Fruit fly (Drosophila melanogaster) whole organism, prepupa: ENCODE measurements around the gene CG13476.
A peak's percentile ranks its signal among the peaks of the same experiment; 100 is the strongest.

Source experiments
- Blimp-1 ChIP-seq: fragments of 200-800 bp; sonication (Bioruptor generic); optimal IDR thresholded peaks from 3 replicates; lab custom pipeline; 2017; ENCODE audit warnings: missing biosample characterization, missing genetic modification characterization, mild to moderate bottlenecking, moderate library complexity, missing genetic modification reagents
- CG10669 ChIP-seq: fragments of 200-800 bp; sonication (Bioruptor generic); optimal IDR thresholded peaks from 3 replicates; lab custom pipeline; 2018; ENCODE audit warnings: missing biosample characterization, mild to moderate bottlenecking, missing genetic modification characterization, moderate library complexity
- CG11762 ChIP-seq: fragments of 200-800 bp; sonication (Bioruptor generic); optimal IDR thresholded peaks from 3 replicates; lab custom pipeline; 2016; ENCODE audit warnings: missing biosample characterization, missing genetic modification characterization; ENCODE audit not compliant: insufficient read depth
- CG11902 ChIP-seq: fragments of 200-800 bp; sonication (Bioruptor generic); optimal IDR thresholded peaks from 3 replicates; lab custom pipeline; 2016; ENCODE audit warnings: missing biosample characterization, missing genetic modification characterization
- CG15336 ChIP-seq: fragments of 200-800 bp; sonication (Bioruptor generic); IDR thresholded peaks from 2 replicates; pipeline ENCODE4 v1.3.6; 2022; ENCODE audit warnings: missing biosample characterization, missing genetic modification characterization
- CG1621 ChIP-seq: fragments of 200-800 bp; sonication (Bioruptor generic); optimal IDR thresholded peaks from 3 replicates; lab custom pipeline; 2018; ENCODE audit warnings: missing biosample characterization, mild to moderate bottlenecking, missing genetic modification characterization
- CG16779 ChIP-seq: fragments of 200-800 bp; sonication (Bioruptor generic); optimal IDR thresholded peaks from 3 replicates; lab custom pipeline; 2017; ENCODE audit warnings: missing biosample characterization, mild to moderate bottlenecking, missing genetic modification characterization
- CG3032 ChIP-seq: fragments of 200-800 bp; optimal IDR thresholded peaks from 2 replicates; lab custom pipeline; 2019; ENCODE audit warnings: missing biosample characterization, mild to moderate bottlenecking, missing genetic modification characterization, moderate library complexity
- CG31627 ChIP-seq: fragments of 200-800 bp; sonication (Bioruptor generic); optimal IDR thresholded peaks from 3 replicates; lab custom pipeline; 2016; ENCODE audit warnings: missing biosample characterization, missing genetic modification characterization
- CG32006 ChIP-seq: fragments of 200-800 bp; sonication (Bioruptor generic); optimal IDR thresholded peaks from 3 replicates; lab custom pipeline; 2017; ENCODE audit warnings: missing biosample characterization, mild to moderate bottlenecking, missing genetic modification characterization
- CG4318 ChIP-seq: fragments of 200-800 bp; sonication (Bioruptor generic); optimal IDR thresholded peaks from 3 replicates; lab custom pipeline; 2017; ENCODE audit warnings: missing biosample characterization, mild to moderate bottlenecking, missing genetic modification characterization
- CG6163 ChIP-seq: fragments of 200-800 bp; sonication (Bioruptor generic); IDR thresholded peaks from 3 replicates; pipeline ENCODE4 v1.3.6; 2022; ENCODE audit warnings: missing biosample characterization, missing genetic modification characterization
- CG6792 ChIP-seq: fragments of 200-800 bp; sonication (Bioruptor generic); optimal IDR thresholded peaks from 3 replicates; lab custom pipeline; 2016; ENCODE audit warnings: missing biosample characterization, missing genetic modification characterization
- CG6808 ChIP-seq: fragments of 200-800 bp; sonication (Bioruptor generic); optimal IDR thresholded peaks from 3 replicates; lab custom pipeline; 2017; ENCODE audit warnings: missing biosample characterization, missing genetic modification characterization, mild to moderate bottlenecking, moderate library complexity, missing genetic modification reagents
- CG6854 ChIP-seq: fragments of 200-800 bp; sonication (Bioruptor generic); optimal IDR thresholded peaks from 2 replicates; lab custom pipeline; 2017; ENCODE audit warnings: missing biosample characterization, mild to moderate bottlenecking, missing genetic modification characterization
- CG7368 ChIP-seq: fragments of 200-800 bp; sonication (Bioruptor generic); optimal IDR thresholded peaks from 3 replicates; lab custom pipeline; 2016; ENCODE audit warnings: missing biosample characterization, missing genetic modification characterization
- CG8632 ChIP-seq: fragments of 200-800 bp; sonication (Bioruptor generic); optimal IDR thresholded peaks from 3 replicates; lab custom pipeline; 2016; ENCODE audit warnings: missing biosample characterization, missing genetic modification characterization
- CG9139 ChIP-seq: fragments of 200-800 bp; sonication (Bioruptor generic); optimal IDR thresholded peaks from 3 replicates; lab custom pipeline; 2017; ENCODE audit warnings: missing biosample characterization, mild to moderate bottlenecking, missing genetic modification characterization
- Eip78C ChIP-seq: fragments of 200-800 bp; sonication (Bioruptor generic); peaks from one replicate; lab custom pipeline; 2016; ENCODE audit warnings: missing biosample characterization, missing genetic modification characterization
- Eip93F ChIP-seq: fragments of 200-800 bp; sonication (Bioruptor generic); optimal IDR thresholded peaks from 2 replicates; lab custom pipeline; 2016; ENCODE audit warnings: missing biosample characterization, mild to moderate bottlenecking, missing genetic modification characterization
- Gug ChIP-seq: fragments of 200-800 bp; sonication (Bioruptor generic); IDR thresholded peaks from 2 replicates; pipeline ENCODE4 v1.3.6; 2022; ENCODE audit warnings: missing biosample characterization, missing genetic modification characterization
- Hr38 ChIP-seq: sonication (Bioruptor generic); optimal IDR thresholded peaks from 2 replicates; lab custom pipeline; 2016; ENCODE audit warnings: missing biosample characterization, missing genetic modification characterization
- Hr39 ChIP-seq: fragments of 200-800 bp; sonication (Bioruptor generic); optimal IDR thresholded peaks from 2 replicates; lab custom pipeline; 2016; ENCODE audit warnings: missing biosample characterization, missing genetic modification characterization
- Met ChIP-seq: fragments of 200-800 bp; sonication (Bioruptor generic); optimal IDR thresholded peaks from 3 replicates; lab custom pipeline; 2016; ENCODE audit warnings: missing biosample characterization, missing genetic modification characterization
- OdsH ChIP-seq: fragments of 200-800 bp; sonication (Bioruptor generic); optimal IDR thresholded peaks from 3 replicates; lab custom pipeline; 2016; ENCODE audit warnings: missing biosample characterization, missing genetic modification characterization
- Smox ChIP-seq: fragments of 200-800 bp; sonication (Bioruptor generic); optimal IDR thresholded peaks from 3 replicates; lab custom pipeline; 2016; ENCODE audit warnings: missing biosample characterization, missing genetic modification characterization
- Sox102F ChIP-seq: fragments of 200-800 bp; sonication (Bioruptor generic); optimal IDR thresholded peaks from 2 replicates; lab custom pipeline; 2016; ENCODE audit warnings: missing biosample characterization, mild to moderate bottlenecking, missing genetic modification characterization
- Sox14 ChIP-seq: fragments of 200-800 bp; sonication (Bioruptor generic); optimal IDR thresholded peaks from 3 replicates; lab custom pipeline; 2016; ENCODE audit warnings: missing biosample characterization, missing genetic modification characterization
- Sox15 ChIP-seq: fragments of 200-800 bp; sonication (Bioruptor generic); optimal IDR thresholded peaks from 3 replicates; lab custom pipeline; 2016; ENCODE audit warnings: missing biosample characterization, missing genetic modification characterization
- achi ChIP-seq: fragments of 200-800 bp; sonication (Bioruptor generic); optimal IDR thresholded peaks from 3 replicates; lab custom pipeline; 2016; ENCODE audit warnings: missing biosample characterization, missing genetic modification characterization
- acj6 ChIP-seq: fragments of 200-800 bp; sonication (Bioruptor generic); optimal IDR thresholded peaks from 3 replicates; lab custom pipeline; 2016; ENCODE audit warnings: missing biosample characterization, missing genetic modification characterization
- cyc ChIP-seq: fragments of 200-800 bp; sonication (Bioruptor generic); optimal IDR thresholded peaks from 3 replicates; lab custom pipeline; 2016; ENCODE audit warnings: missing biosample characterization, missing genetic modification characterization
- dac ChIP-seq: fragments of 200-800 bp; sonication (Bioruptor generic); optimal IDR thresholded peaks from 2 replicates; lab custom pipeline; 2017; ENCODE audit warnings: missing biosample characterization, mild to moderate bottlenecking, missing genetic modification characterization
- dsx ChIP-seq: fragments of 200-800 bp; optimal IDR thresholded peaks from 3 replicates; lab custom pipeline; 2019; ENCODE audit warnings: missing biosample characterization, mild to moderate bottlenecking, missing genetic modification characterization, moderate library complexity; ENCODE audit not compliant: poor library complexity, severe bottlenecking
- esn ChIP-seq: fragments of 200-800 bp; sonication (Bioruptor generic); optimal IDR thresholded peaks from 2 replicates; lab custom pipeline; 2016; ENCODE audit warnings: missing biosample characterization, mild to moderate bottlenecking, missing genetic modification characterization, moderate library complexity
- fd59A ChIP-seq: fragments of 200-800 bp; sonication (Bioruptor generic); optimal IDR thresholded peaks from 2 replicates; lab custom pipeline; 2017; ENCODE audit warnings: missing biosample characterization, mild to moderate bottlenecking, missing genetic modification characterization, missing genetic modification reagents
- fd85E ChIP-seq: fragments of 200-800 bp; sonication (Bioruptor generic); optimal IDR thresholded peaks from 3 replicates; lab custom pipeline; 2016; ENCODE audit warnings: missing biosample characterization, missing genetic modification characterization
- fkh ChIP-seq: fragments of 200-800 bp; sonication (Bioruptor generic); optimal IDR thresholded peaks from 3 replicates; lab custom pipeline; 2017; ENCODE audit warnings: missing biosample characterization, mild to moderate bottlenecking, missing genetic modification characterization, moderate library complexity
- lz ChIP-seq: fragments of 200-800 bp; sonication (Bioruptor generic); optimal IDR thresholded peaks from 3 replicates; lab custom pipeline; 2016; ENCODE audit warnings: missing biosample characterization, missing genetic modification characterization
- net ChIP-seq: fragments of 200-800 bp; sonication (Bioruptor generic); optimal IDR thresholded peaks from 3 replicates; lab custom pipeline; 2016; ENCODE audit warnings: missing biosample characterization, missing genetic modification characterization
- pdm3 ChIP-seq: fragments of 200-800 bp; sonication (Bioruptor generic); optimal IDR thresholded peaks from 3 replicates; lab custom pipeline; 2016; ENCODE audit warnings: missing biosample characterization, missing genetic modification characterization
- salr ChIP-seq, 2 experiments: fragments of 200-800 bp; sonication (Bioruptor generic); optimal IDR thresholded peaks; 3 replicates each; lab custom pipeline; 2016 to 2018; ENCODE audit warnings: missing biosample characterization in 2 of 2, missing genetic modification characterization in 2 of 2, mild to moderate bottlenecking in 1 of 2
- spab ChIP-seq: fragments of 200-800 bp; sonication (Bioruptor generic); optimal IDR thresholded peaks from 2 replicates; lab custom pipeline; 2017; ENCODE audit warnings: missing biosample characterization, mild to moderate bottlenecking, missing genetic modification characterization, missing genetic modification reagents
- ss ChIP-seq, 2 experiments: fragments of 200-800 bp; sonication (Bioruptor generic); optimal IDR thresholded peaks; 2 replicates in 1 of 2; 3 replicates in 1 of 2; lab custom pipeline; 2017 to 2018; ENCODE audit warnings: mild to moderate bottlenecking in 2 of 2, missing biosample characterization in 2 of 2, missing genetic modification characterization in 2 of 2, moderate library complexity in 1 of 2
- svp ChIP-seq: fragments of 200-800 bp; sonication (Bioruptor generic); peaks from one replicate; lab custom pipeline; 2016; ENCODE audit warnings: missing biosample characterization, missing genetic modification characterization
- topi ChIP-seq: fragments of 200-800 bp; sonication (Bioruptor generic); optimal IDR thresholded peaks from 3 replicates; lab custom pipeline; 2016; ENCODE audit warnings: missing biosample characterization, missing genetic modification characterization
- vri ChIP-seq: fragments of 200-800 bp; sonication (Bioruptor generic); optimal IDR thresholded peaks from 3 replicates; lab custom pipeline; 2016; ENCODE audit warnings: missing biosample characterization, mild to moderate bottlenecking, missing genetic modification characterization

CG13476 gene

DNA sequence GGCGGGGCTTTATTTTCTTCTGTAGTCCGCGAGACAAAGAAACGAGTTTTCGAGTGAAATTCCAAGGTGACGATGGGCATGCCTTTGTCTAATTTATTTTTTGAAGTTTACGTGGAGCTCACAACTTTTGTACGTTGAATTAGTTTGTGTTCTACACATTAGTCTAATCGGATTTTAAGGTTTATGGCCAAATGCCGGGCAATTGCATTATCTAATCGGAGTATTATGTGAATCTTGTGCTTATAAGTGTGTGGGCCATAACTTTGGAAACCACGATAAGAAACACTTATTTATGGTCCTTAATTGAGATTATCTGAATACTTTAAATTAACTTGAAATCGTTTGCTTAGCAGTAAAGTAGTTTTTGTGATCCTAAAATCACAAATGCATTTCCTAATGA, 7.5 kb downstream of the CG13476 start:
- TF ChIP-seq CG7368 (no peak), CG9139 (GFP tag; lab: Kevin White, UChicago) (no peak), cyc (GFP tag; lab: Kevin White, UChicago) (no peak), Hr38 (GFP tag; lab: Kevin White, UChicago) (no peak), CG4318 (GFP tag; lab: Kevin White, UChicago) (no peak), vri (GFP tag; lab: Kevin White, UChicago) (peak; percentile 56)

- TF ChIP-seq salr (GFP tag; optimal IDR thresholded peaks at IDR 0.05; lab: Kevin White, UChicago) = no peak
- TF ChIP-seq CG6854 = no peak
- TF ChIP-seq CG3032 (tag; lab: Kevin White, UChicago) = no peak
- no peak for TF ChIP-seq CG4318 (GFP tag; lab: Kevin White, UChicago)
- TF ChIP-seq vri (GFP tag; lab: Kevin White, UChicago) = no peak
- TF ChIP-seq CG32006 (GFP tag; lab: Kevin White, UChicago) = no peak
- TF ChIP-seq CG8632 = no peak
- TF ChIP-seq OdsH = no peak
- no peak for TF ChIP-seq fd85E (GFP tag; lab: Kevin White, UChicago)
- no peak for TF ChIP-seq Hr38 (GFP tag; lab: Kevin White, UChicago)
Observed at dm6 chr3L:14728460-14728859, 23.2 kb downstream of the CG13476 start, which contains the start of gene CG13473. Gene CG13473 (plus strand): TSS chr3L:14728760.

dm6 chr3L:14731790-14732189, 26.5 kb downstream of the CG13476 start:
- TF ChIP-seq CG15336 (GFP tag; lab: Robert Waterston, UW) (peak; percentile 61), CG11762 (GFP tag; lab: Kevin White, UChicago) (peak; percentile 11), CG10669 (GFP tag; lab: Kevin White, UChicago) (peak; percentile 38), CG31627 (no peak), achi (GFP tag; lab: Kevin White, UChicago) (peak; percentile 46), spab (peak; percentile 19), salr (GFP tag; optimal IDR thresholded peaks at IDR 0.05; lab: Kevin White, UChicago) (no peak), CG6163 (GFP tag; lab: Robert Waterston, UW) (no peak), Hr38 (GFP tag; lab: Kevin White, UChicago) (no peak), Smox (no peak), Blimp-1 (no peak), CG6808 (peak; percentile 4), lz (GFP tag; lab: Kevin White, UChicago) (no peak), CG8632 (no peak), Met (GFP tag; lab: Kevin White, UChicago) (no peak), CG6792 (GFP tag; lab: Kevin White, UChicago) (no peak), acj6 (GFP tag; lab: Kevin White, UChicago) (peak; percentile 16), CG16779 (peak; percentile 22), CG11902 (no peak), Sox14 (GFP tag; lab: Kevin White, UChicago) (no peak), svp (GFP tag; lab: Kevin White, UChicago) (no peak), CG32006 (GFP tag; lab: Kevin White, UChicago) (peak; percentile 58), CG7368 (no peak), fd59A (GFP tag; lab: Kevin White, UChicago) (peak; percentile 21), Eip78C (GFP tag; lab: Kevin White, UChicago) (peak; percentile 81), net (peak; percentile 22), esn (GFP tag; lab: Kevin White, UChicago) (no peak), Hr39 (GFP tag; lab: Kevin White, UChicago) (no peak), dac (GFP tag; lab: Kevin White, UChicago) (no peak), pdm3 (GFP tag; lab: Kevin White, UChicago) (no peak), topi (GFP tag; lab: Kevin White, UChicago) (no peak), cyc (GFP tag; lab: Kevin White, UChicago) (no peak), fkh (GFP tag; lab: Kevin White, UChicago) (no peak), CG1621 (tag; lab: Kevin White, UChicago) (no peak), dsx (GFP tag; lab: Kevin White, UChicago) (no peak), Gug (GFP tag; lab: Robert Waterston, UW) (no peak), ss (GFP tag; optimal IDR thresholded peaks at IDR 0.05; lab: Kevin White, UChicago) (peak in 1 of 2 experiments; percentile 33), Sox15 (GFP tag; lab: Kevin White, UChicago) (no peak), Sox102F (GFP tag; lab: Kevin White, UChicago) (no peak), Eip93F (GFP tag; lab: Kevin White, UChicago) (no peak), fd85E (GFP tag; lab: Kevin White, UChicago) (no peak)
